Worm (Caenorhabditis elegans) whole organism, young adult: ENCODE measurements around the gene mob-3.

ENCODE experiments used
- B0019.2 ChIP-seq: fragments of 200-800 bp; sonication (Bioruptor generic); conservative IDR thresholded peaks from 2 replicates; pipeline ENCODE4 v1.3.6; 2022; ENCODE audit warnings: missing genetic modification reagents, missing genetic modification characterization, missing compliant biosample characterization
- B0336.3 ChIP-seq: fragments of 200-800 bp; sonication (Bioruptor generic); IDR thresholded peaks from 2 replicates; pipeline ENCODE4 v1.3.6; 2022; ENCODE audit warnings: missing genetic modification characterization, missing compliant biosample characterization
- F37B4.10 ChIP-seq: fragments of 200-800 bp; sonication (Bioruptor generic); IDR thresholded peaks from 2 replicates; pipeline ENCODE4 v1.3.6; 2022; ENCODE audit warnings: missing genetic modification characterization, missing compliant biosample characterization
- F52B5.7 ChIP-seq: sonication (generic microtip); optimal IDR thresholded peaks from 2 replicates; lab custom pipeline; 2016; ENCODE audit warnings: mild to moderate bottlenecking, missing genetic modification characterization, missing compliant biosample characterization
- K11D2.4 ChIP-seq: fragments of 200-800 bp; sonication (Bioruptor generic); IDR thresholded peaks from 2 replicates; pipeline ENCODE4 v1.3.6; 2022; ENCODE audit warnings: missing genetic modification reagents, missing genetic modification characterization, missing compliant biosample characterization
- K12H6.12 ChIP-seq: fragments of 200-800 bp; sonication (Bioruptor generic); optimal IDR thresholded peaks from 2 replicates; lab custom pipeline; 2018; ENCODE audit warnings: mild to moderate bottlenecking, missing genetic modification characterization, missing compliant biosample characterization
- T07F8.4 ChIP-seq: sonication (generic microtip); optimal IDR thresholded peaks from 2 replicates; lab custom pipeline; 2016; ENCODE audit warnings: mild to moderate bottlenecking, missing genetic modification characterization, moderate library complexity, missing compliant biosample characterization
- T26A5.8 ChIP-seq: sonication (generic microtip); optimal IDR thresholded peaks from 2 replicates; lab custom pipeline; 2016; ENCODE audit warnings: missing genetic modification characterization, missing compliant biosample characterization
- Y53G8AR.9 ChIP-seq: fragments of 200-800 bp; sonication (Bioruptor generic); conservative IDR thresholded peaks from 2 replicates; pipeline ENCODE4 v1.3.6; 2022; ENCODE audit warnings: missing genetic modification reagents, missing genetic modification characterization, missing compliant biosample characterization
- Y56A3A.18 ChIP-seq: fragments of 200-800 bp; sonication (Bioruptor generic); IDR thresholded peaks from 2 replicates; pipeline ENCODE4 v1.3.6; 2022; ENCODE audit warnings: missing genetic modification reagents, missing genetic modification characterization, missing compliant biosample characterization
- aptf-3 ChIP-seq: fragments of 200-800 bp; sonication (Bioruptor generic); IDR thresholded peaks from 2 replicates; pipeline ENCODE4 v1.3.6; 2022; ENCODE audit warnings: missing genetic modification characterization, missing compliant biosample characterization
- athp-1 ChIP-seq: sonication (generic microtip); optimal IDR thresholded peaks from 2 replicates; lab custom pipeline; 2017; ENCODE audit warnings: mild to moderate bottlenecking, missing genetic modification characterization, missing compliant biosample characterization
- cebp-1 ChIP-seq, 2 experiments: fragments of 200-800 bp in 1 of 2; sonication (Bioruptor generic) in 1 of 2; sonication (generic microtip) in 1 of 2; IDR thresholded peaks in 1 of 2; optimal IDR thresholded peaks in 1 of 2; 2 replicates each; pipeline versions ENCODE4 v1.3.6 to Lab custom; 2017 to 2022; ENCODE audit warnings: missing compliant biosample characterization in 2 of 2, missing genetic modification characterization in 2 of 2, mild to moderate bottlenecking in 1 of 2, missing genetic modification reagents in 1 of 2, moderate library complexity in 1 of 2
- ceh-100 ChIP-seq: fragments of 200-800 bp; sonication (Bioruptor generic); IDR thresholded peaks from 2 replicates; pipeline ENCODE4 v1.3.6; 2022; ENCODE audit warnings: missing genetic modification reagents, missing genetic modification characterization, missing compliant biosample characterization
- ceh-58 ChIP-seq: fragments of 200-800 bp; sonication (Bioruptor generic); IDR thresholded peaks from 2 replicates; pipeline ENCODE4 v1.3.6; 2022; ENCODE audit warnings: missing genetic modification characterization, missing compliant biosample characterization
- ceh-79 ChIP-seq: sonication (generic microtip); optimal IDR thresholded peaks from 2 replicates; lab custom pipeline; 2017; ENCODE audit warnings: mild to moderate bottlenecking, missing genetic modification characterization, missing compliant biosample characterization
- chd-7 ChIP-seq: sonication (generic microtip); optimal IDR thresholded peaks from 2 replicates; lab custom pipeline; 2016; ENCODE audit warnings: mild to moderate bottlenecking, missing genetic modification characterization, moderate library complexity, missing compliant biosample characterization
- die-1 ChIP-seq: sonication (generic microtip); optimal IDR thresholded peaks from 2 replicates; lab custom pipeline; 2016; ENCODE audit warnings: missing genotype, mild to moderate bottlenecking, missing genetic modification characterization, missing compliant biosample characterization
- dpff-1 ChIP-seq: sonication (generic microtip); optimal IDR thresholded peaks from 2 replicates; lab custom pipeline; 2017; ENCODE audit warnings: mild to moderate bottlenecking, missing genetic modification characterization, missing compliant biosample characterization
- hmg-1.2 ChIP-seq: fragments of 200-800 bp; sonication (Bioruptor generic); IDR thresholded peaks from 2 replicates; pipeline ENCODE4 v1.3.6; 2022; ENCODE audit warnings: missing genetic modification reagents, missing genetic modification characterization, missing compliant biosample characterization
- hrde-1 ChIP-seq: sonication (generic microtip); optimal IDR thresholded peaks from 2 replicates; lab custom pipeline; 2016; ENCODE audit warnings: missing genetic modification characterization, mild to moderate bottlenecking, missing compliant biosample characterization, moderate library complexity, missing genotype, missing genetic modification reagents, borderline replicate concordance
- lag-1 ChIP-seq: fragments of 200-800 bp; sonication (Bioruptor generic); IDR thresholded peaks from 2 replicates; pipeline ENCODE4 v1.3.6; 2022; ENCODE audit warnings: missing genetic modification reagents, missing genetic modification characterization, missing compliant biosample characterization
- let-607 ChIP-seq, 2 experiments: fragments of 200-800 bp in 1 of 2; sonication (Bioruptor generic) in 1 of 2; sonication (generic microtip) in 1 of 2; optimal IDR thresholded peaks; 2 replicates each; lab custom pipeline; 2016 to 2018; ENCODE audit warnings: mild to moderate bottlenecking in 2 of 2, missing compliant biosample characterization in 2 of 2, missing genetic modification characterization in 2 of 2, moderate library complexity in 2 of 2, missing genotype in 1 of 2
- lir-1 ChIP-seq: fragments of 200-800 bp; sonication (Bioruptor generic); conservative IDR thresholded peaks from 2 replicates; pipeline ENCODE4 v1.3.6; 2022; ENCODE audit warnings: missing genetic modification reagents, missing genetic modification characterization, missing compliant biosample characterization
- madf-10 ChIP-seq: sonication (generic microtip); optimal IDR thresholded peaks from 2 replicates; lab custom pipeline; 2016; ENCODE audit warnings: mild to moderate bottlenecking, missing genetic modification characterization, missing compliant biosample characterization
- madf-3 ChIP-seq: fragments of 200-800 bp; sonication (Bioruptor generic); IDR thresholded peaks from 2 replicates; pipeline ENCODE4 v1.3.6; 2022; ENCODE audit warnings: missing genetic modification reagents, missing genetic modification characterization, missing compliant biosample characterization
- madf-6 ChIP-seq: fragments of 200-800 bp; sonication (Bioruptor generic); IDR thresholded peaks from 2 replicates; pipeline ENCODE4 v1.3.6; 2022; ENCODE audit warnings: missing genetic modification reagents, missing genetic modification characterization, missing compliant biosample characterization
- mcd-1 ChIP-seq: fragments of 200-800 bp; sonication (Bioruptor generic); IDR thresholded peaks from 2 replicates; pipeline ENCODE4 v1.3.6; 2022; ENCODE audit warnings: missing genetic modification reagents, missing genetic modification characterization, missing compliant biosample characterization
- nfya-2 ChIP-seq: fragments of 200-800 bp; sonication (Bioruptor generic); IDR thresholded peaks from 2 replicates; pipeline ENCODE4 v1.3.6; 2022; ENCODE audit warnings: missing genetic modification reagents, missing genetic modification characterization, missing compliant biosample characterization
- nfyb-1 ChIP-seq: fragments of 200-800 bp; sonication (Bioruptor generic); IDR thresholded peaks from 2 replicates; pipeline ENCODE4 v1.3.6; 2022; ENCODE audit warnings: missing genetic modification reagents, missing genetic modification characterization, missing compliant biosample characterization
- nhr-27 ChIP-seq: fragments of 200-800 bp; sonication (Bioruptor generic); optimal IDR thresholded peaks from 2 replicates; lab custom pipeline; 2018; ENCODE audit warnings: mild to moderate bottlenecking, missing genetic modification characterization, moderate library complexity, missing compliant biosample characterization
- pbrm-1 ChIP-seq: fragments of 200-800 bp; sonication (Bioruptor generic); IDR thresholded peaks from 2 replicates; pipeline ENCODE4 v1.3.6; 2022; ENCODE audit warnings: missing genetic modification reagents, missing genetic modification characterization, missing compliant biosample characterization
- rcor-1 ChIP-seq: fragments of 200-800 bp; sonication (Bioruptor generic); IDR thresholded peaks from 2 replicates; pipeline ENCODE4 v1.3.6; 2022; ENCODE audit warnings: missing genetic modification reagents, missing genetic modification characterization, missing compliant biosample characterization
- rec-8 ChIP-seq, 2 experiments: sonication (generic microtip); optimal IDR thresholded peaks; 2 replicates each; lab custom pipeline; 2016; ENCODE audit warnings: mild to moderate bottlenecking in 2 of 2, missing genetic modification characterization in 2 of 2, missing genetic modification reagents in 2 of 2, missing genotype in 2 of 2, missing biosample characterization in 1 of 2, missing compliant biosample characterization in 1 of 2, moderate library complexity in 1 of 2
- sptf-2 ChIP-seq: fragments of 200-800 bp; sonication (Bioruptor generic); optimal IDR thresholded peaks from 2 replicates; lab custom pipeline; 2018; ENCODE audit warnings: mild to moderate bottlenecking, missing genetic modification characterization, missing compliant biosample characterization
- zfh-2 ChIP-seq: fragments of 200-800 bp; sonication (Bioruptor generic); conservative IDR thresholded peaks from 2 replicates; pipeline ENCODE4 v1.3.6; 2022; ENCODE audit warnings: missing genetic modification reagents, missing genetic modification characterization, missing compliant biosample characterization
- ztf-6 ChIP-seq: fragments of 200-800 bp; sonication (Bioruptor generic); IDR thresholded peaks from 2 replicates; pipeline ENCODE4 v1.3.6; 2022; ENCODE audit warnings: missing genetic modification reagents, missing genetic modification characterization, missing compliant biosample characterization

The mob-3 gene

ce11 chrIV:7402077-7402476 lies 13.3 kb upstream of the mob-3 start (continued):
- no peak for TF ChIP-seq hrde-1 (tag; lab: Kevin White, UChicago)
- TF ChIP-seq B0019.2 (GFP tag; lab: Robert Waterston, UW), result no peak
- peak; percentile 73 for TF ChIP-seq rcor-1
- no peak for TF ChIP-seq ceh-100
- no peak for TF ChIP-seq nfya-2 (GFP tag; lab: Robert Waterston, UW)
- no peak for TF ChIP-seq lag-1 (GFP tag; lab: Robert Waterston, UW)
- TF ChIP-seq F37B4.10, result 0 out of 2 replicates have a peak, but pooled peaks have one; percentile 34
- no peak for TF ChIP-seq Y53G8AR.9
- no peak for TF ChIP-seq sptf-2 (GFP tag; lab: Kevin White, UChicago)
- peak; percentile 63; the same call in 1 of the 2 replicates for TF ChIP-seq K11D2.4 (GFP tag; lab: Robert Waterston, UW)
- TF ChIP-seq ceh-79 (tag; lab: Kevin White, UChicago), result no peak
- TF ChIP-seq ztf-6 (GFP tag; lab: Robert Waterston, UW), result no peak
- 0 out of 2 replicates have a peak, but pooled peaks have one; percentile 24 for TF ChIP-seq pbrm-1
- TF ChIP-seq Y56A3A.18 (GFP tag; lab: Robert Waterston, UW), result no peak
- TF ChIP-seq T26A5.8 (tag; lab: Kevin White, UChicago), result no peak
- TF ChIP-seq T07F8.4 (tag; lab: Kevin White, UChicago), result no peak
- TF ChIP-seq F52B5.7 (tag; lab: Kevin White, UChicago), result peak; percentile 26
- TF ChIP-seq ceh-58 (GFP tag; lab: Robert Waterston, UW), result no peak
- peak; percentile 73 for TF ChIP-seq nfyb-1 (GFP tag; lab: Robert Waterston, UW)
- TF ChIP-seq chd-7 (tag; lab: Kevin White, UChicago), result peak; percentile 50
- TF ChIP-seq die-1 (tag; lab: Kevin White, UChicago), result no peak
- peak; percentile 94 for TF ChIP-seq madf-10 (tag; lab: Kevin White, UChicago)
- TF ChIP-seq, all 124 proteins: peak for 19

DNA sequence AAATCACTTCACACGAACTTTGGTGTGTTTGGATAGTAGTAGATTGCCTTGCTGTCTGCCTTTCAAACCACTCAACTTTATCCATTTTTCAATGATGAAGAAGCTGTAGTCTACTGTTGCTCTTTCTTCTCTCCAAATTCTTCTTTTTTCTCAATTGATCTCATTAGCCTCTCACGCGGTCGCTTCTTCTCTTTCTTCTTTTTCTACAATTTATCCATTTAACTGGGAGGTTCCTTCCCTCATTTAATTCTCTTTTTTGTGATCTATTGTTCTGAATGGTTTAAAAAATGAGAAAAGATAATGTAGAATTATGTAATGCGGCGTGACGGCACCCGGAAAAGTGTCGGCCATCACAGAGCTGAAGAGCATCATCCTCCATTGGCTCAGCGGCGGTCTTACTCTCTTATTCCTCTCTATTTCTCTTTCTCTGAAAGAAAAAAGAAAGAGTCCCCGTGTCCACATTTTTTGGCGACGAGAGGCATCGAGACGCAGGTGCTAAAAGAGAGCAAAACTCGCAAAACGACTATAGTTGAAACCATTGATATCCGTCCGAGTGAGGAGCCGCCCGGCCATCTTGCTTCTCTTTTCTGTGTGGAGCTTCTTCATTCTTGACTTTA lies 11.9 kb upstream of the mob-3 start:
- TF ChIP-seq zfh-2 (GFP tag; lab: Robert Waterston, UW) (peak; percentile 60), dpff-1 (tag; lab: Kevin White, UChicago) (no peak)

ce11 chrIV:7397507-7397906 lies 8.8 kb upstream of the mob-3 start:
- no peak for TF ChIP-seq hmg-1.2
- TF ChIP-seq B0336.3 (GFP tag; lab: Robert Waterston, UW), result peak; percentile 34; the same call in 1 of the 2 replicates
- peak; percentile 44 for TF ChIP-seq dpff-1 (tag; lab: Kevin White, UChicago)
- TF ChIP-seq nhr-27, result no peak
- peak; percentile 44 for TF ChIP-seq athp-1 (tag; lab: Kevin White, UChicago)
- TF ChIP-seq nfya-2 (GFP tag; lab: Robert Waterston, UW), result 0 out of 2 replicates have a peak, but pooled peaks have one; percentile 50
- TF ChIP-seq rec-8 (tag; optimal IDR thresholded peaks at IDR 0.05; lab: Kevin White, UChicago), result no peak
- TF ChIP-seq madf-3 (GFP tag; lab: Robert Waterston, UW), result 0 out of 2 replicates have a peak, but pooled peaks have one; percentile 55
- TF ChIP-seq aptf-3, result 0 out of 2 replicates have a peak, but pooled peaks have one; percentile 22
- 0 out of 2 replicates have a peak, but pooled peaks have one; percentile 13 for TF ChIP-seq madf-6 (GFP tag; lab: Robert Waterston, UW)
- TF ChIP-seq pbrm-1, result peak; percentile 57; the same call in 1 of the 2 replicates
- peak; percentile 10 for TF ChIP-seq K12H6.12 (tag; lab: Kevin White, UChicago)
- TF ChIP-seq mcd-1 (GFP tag; lab: Robert Waterston, UW), result no peak
- TF ChIP-seq cebp-1 (GFP tag; IDR thresholded peaks at IDR 0.05; lab: Robert Waterston, UW), result no peak
- peak; percentile 51 for TF ChIP-seq cebp-1 (tag; optimal IDR thresholded peaks at IDR 0.05; lab: Kevin White, UChicago)
- TF ChIP-seq chd-7 (tag; lab: Kevin White, UChicago), result peak; percentile 12
- TF ChIP-seq lir-1, result no peak
- TF ChIP-seq F52B5.7 (tag; lab: Kevin White, UChicago), result peak; percentile 66
- TF ChIP-seq let-607 (tag; optimal IDR thresholded peaks at IDR 0.05; lab: Kevin White, UChicago), result peak in 1 of 2 experiments; percentile 4
